Worm (Caenorhabditis elegans): Measurements from ENCODE around the gene R12B2.6.

Gene R12B2.6

ce11 chrIII:5813501-5813900 is 20.5 kb downstream of the R12B2.6 start:
- TF ChIP-seq mep-1 (tag; optimal IDR thresholded peaks at IDR 0.05): no peak
- no peak for TF ChIP-seq mls-2 (tag; optimal IDR thresholded peaks at IDR 0.05)
- no peak for TF ChIP-seq hlh-1 (tag; optimal IDR thresholded peaks at IDR 0.05)
- no peak for TF ChIP-seq cnd-1 (tag; optimal IDR thresholded peaks at IDR 0.05)

- TF ChIP-seq zip-8 (tag; optimal IDR thresholded peaks at IDR 0.05) (no peak), unc-62 (GFP tag; optimal IDR thresholded peaks at IDR 0.05) (peak; percentile 59)
Observed at ce11 chrIII:5812672-5813071, 21.3 kb downstream of the R12B2.6 start.

ce11 chrIII:5811957-5812356 is 22.0 kb downstream of the R12B2.6 start:
- no peak for TF ChIP-seq blmp-1 (tag; optimal IDR thresholded peaks at IDR 0.05)

ce11 chrIII:5810012-5810411 is 23.9 kb downstream of the R12B2.6 start:
- TF ChIP-seq tbx-8 (GFP tag; optimal IDR thresholded peaks at IDR 0.05) (no peak), nhr-28 (tag; optimal IDR thresholded peaks at IDR 0.05) (no peak), pha-4 (tag; optimal IDR thresholded peaks at IDR 0.05) (no peak), ceh-43 (GFP tag; optimal IDR thresholded peaks at IDR 0.05) (no peak), elt-1 (tag; optimal IDR thresholded peaks at IDR 0.05; ENCODE audit: borderline replicate concordance, insufficient read depth) (no peak), ham-2 (GFP tag; optimal IDR thresholded peaks at IDR 0.05) (no peak), unc-120 (tag; optimal IDR thresholded peaks at IDR 0.05; ENCODE audit: poor library complexity, severe bottlenecking) (no peak), unc-62 (GFP tag; optimal IDR thresholded peaks at IDR 0.05) (no peak), mep-1 (tag; optimal IDR thresholded peaks at IDR 0.05) (no peak), mls-2 (tag; optimal IDR thresholded peaks at IDR 0.05) (no peak), blmp-1 (tag; optimal IDR thresholded peaks at IDR 0.05) (no peak), nhr-76 (tag; optimal IDR thresholded peaks at IDR 0.05) (no peak), zip-8 (tag; optimal IDR thresholded peaks at IDR 0.05) (no peak), flh-1 (GFP tag; optimal IDR thresholded peaks at IDR 0.05) (no peak), M03D4.4 (tag; optimal IDR thresholded peaks at IDR 0.05) (no peak), elt-3 (tag; optimal IDR thresholded peaks at IDR 0.05) (no peak), ceh-39 (tag; optimal IDR thresholded peaks at IDR 0.05) (no peak)

- TF ChIP-seq M03D4.4 (tag; optimal IDR thresholded peaks at IDR 0.05) (no peak), drap-1 (GFP tag; optimal IDR thresholded peaks at IDR 0.05) (no peak), sptf-1 (tag; optimal IDR thresholded peaks at IDR 0.05) (no peak), ceh-39 (tag; optimal IDR thresholded peaks at IDR 0.05) (no peak), blmp-1 (tag; optimal IDR thresholded peaks at IDR 0.05) (no peak), ham-2 (GFP tag; optimal IDR thresholded peaks at IDR 0.05) (no peak), lsy-2 (tag; optimal IDR thresholded peaks at IDR 0.05) (no peak), cnd-1 (tag; optimal IDR thresholded peaks at IDR 0.05) (no peak), nhr-237 (tag; optimal IDR thresholded peaks at IDR 0.05) (no peak), mep-1 (tag; optimal IDR thresholded peaks at IDR 0.05) (no peak), unc-39 (tag; optimal IDR thresholded peaks at IDR 0.05) (no peak), nhr-2 (tag; optimal IDR thresholded peaks at IDR 0.05) (no peak)
Observed at ce11 chrIII:5806720-5807119, 27.2 kb downstream of the R12B2.6 start, which contains the start of gene R12B2.2. R12B2.2 (plus strand) TSS chrIII:5807020.

ce11 chrIII:5805273-5805672 is 28.7 kb downstream of the R12B2.6 start, which contains the start of gene R12B2.3:
R12B2.3 (plus strand) TSS chrIII:5805573.
- TF ChIP-seq snpc-4 (tag; optimal IDR thresholded peaks at IDR 0.05): no peak
- no peak for TF ChIP-seq ceh-43 (GFP tag; optimal IDR thresholded peaks at IDR 0.05)

ce11 chrIII:5802971-5803370 is 31.0 kb downstream of the R12B2.6 start, which contains the start of the genes polq-1 and him-10:
polq-1 (minus strand) TSS chrIII:5803160.
him-10 (plus strand) TSS chrIII:5803260.
- TF ChIP-seq unc-62 (GFP tag; optimal IDR thresholded peaks at IDR 0.05) (no peak), ces-1 (GFP tag; optimal IDR thresholded peaks at IDR 0.05) (no peak), drap-1 (GFP tag; optimal IDR thresholded peaks at IDR 0.05) (no peak), lsy-2 (tag; optimal IDR thresholded peaks at IDR 0.05) (no peak), pha-4 (tag; optimal IDR thresholded peaks at IDR 0.05) (no peak), ceh-43 (GFP tag; optimal IDR thresholded peaks at IDR 0.05) (no peak), sptf-1 (tag; optimal IDR thresholded peaks at IDR 0.05) (no peak), sem-2 (GFP tag; optimal IDR thresholded peaks at IDR 0.05) (no peak), tbx-8 (GFP tag; optimal IDR thresholded peaks at IDR 0.05) (no peak), ceh-83 (GFP tag; optimal IDR thresholded peaks at IDR 0.05) (no peak), unc-120 (tag; optimal IDR thresholded peaks at IDR 0.05; ENCODE audit: poor library complexity, severe bottlenecking) (no peak)

Measured in whole organism, mixed stage, embryonic.